Fruit fly (Drosophila melanogaster) S2 (cell line): ENCODE measurements around the gene Eip78C.

Source experiments
- CG8478 ChIP-seq: fragments of >200 bp; optimal IDR thresholded peaks from 2 replicates; lab custom pipeline; 2018
- CTCF ChIP-seq, 2 experiments: fragments of >200 bp; optimal IDR thresholded peaks; 2 replicates each; lab custom pipeline; 2018

- TF ChIP-seq CG8478 (lab: Kevin White, UChicago) (no peak), CTCF (optimal IDR thresholded peaks at IDR 0.05; lab: Kevin White, UChicago) (no peak)
Measured at dm6 chr3L:21193170-21193569, 33.2 kb upstream of the Eip78C start, which contains the start of gene CG42337.
